Worm (Caenorhabditis elegans): ENCODE measurements around the gene srd-33.
A peak's percentile ranks its signal among the peaks of the same experiment; 100 is the strongest.

Gene srd-33

DNA sequence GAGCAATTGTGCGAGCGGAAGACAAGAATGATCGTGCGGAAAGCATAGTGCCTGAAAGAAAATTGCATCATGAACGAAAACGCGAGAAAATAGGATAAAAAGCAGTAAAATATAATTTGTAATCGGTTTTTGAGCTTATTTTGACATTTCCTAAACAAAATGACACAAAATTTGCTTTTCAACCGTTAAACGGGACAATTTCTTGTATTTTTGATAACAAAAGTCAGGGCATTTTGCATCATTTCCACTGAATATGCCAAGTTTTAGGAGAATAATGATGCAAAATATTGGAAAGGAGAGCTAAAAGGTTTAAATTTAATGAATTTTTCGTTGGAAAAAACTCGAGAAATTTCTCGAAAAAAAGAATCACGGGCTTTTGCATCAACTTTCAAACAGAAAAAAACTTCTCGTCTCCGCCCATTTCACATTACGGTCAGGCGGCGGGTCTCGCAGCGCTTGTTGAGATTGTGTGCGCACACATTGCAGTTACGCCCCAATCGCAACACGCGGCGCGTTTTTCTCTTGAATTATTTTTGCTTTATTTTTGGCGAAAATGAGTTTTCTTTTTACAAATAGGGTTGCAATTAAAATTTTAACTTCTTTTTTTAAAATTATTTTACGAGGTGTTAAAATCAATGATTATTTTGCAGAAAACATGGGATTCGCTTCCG lies 45.2 kb upstream of the srd-33 start, which contains the start of the genes hsp-6 and C37H5.5 (continued):
- TF ChIP-seq egl-43 (GFP tag; IDR thresholded peaks at IDR 0.05), result no peak
- 0 out of 2 replicates have a peak, but pooled peaks have one; percentile 36 for TF ChIP-seq vab-7 (GFP tag; IDR thresholded peaks at IDR 0.05)
- TF ChIP-seq nhr-102 (tag; optimal IDR thresholded peaks at IDR 0.05), result peak; percentile 59
- no peak for TF ChIP-seq mxl-2 (GFP tag; conservative IDR thresholded peaks at IDR 0.05)
- peak; percentile 70 for TF ChIP-seq pha-4 (GFP tag; IDR thresholded peaks at IDR 0.05)
- no peak for TF ChIP-seq pha-4 (tag; optimal IDR thresholded peaks at IDR 0.05)
- TF ChIP-seq T26A8.4 (GFP tag; IDR thresholded peaks at IDR 0.05), result peak; percentile 68
- TF ChIP-seq lsy-2 (tag; optimal IDR thresholded peaks at IDR 0.05), result peak; percentile 54 to 93
- TF ChIP-seq duxl-1 (tag; optimal IDR thresholded peaks at IDR 0.05; ENCODE audit: poor library complexity), result peak; percentile 40
- no peak for TF ChIP-seq snpc-1.2 (GFP tag; IDR thresholded peaks at IDR 0.05)
- TF ChIP-seq ctbp-1 (GFP tag; IDR thresholded peaks at IDR 0.05), result no peak
- TF ChIP-seq dmd-6 (GFP tag; IDR thresholded peaks at IDR 0.05), result peak; percentile 69
- peak; percentile 88 for TF ChIP-seq nhr-6 (tag; optimal IDR thresholded peaks at IDR 0.05)
- no peak for TF ChIP-seq lim-7 (GFP tag; IDR thresholded peaks at IDR 0.05)
- TF ChIP-seq pqm-1 (tag; optimal IDR thresholded peaks at IDR 0.05), result no peak
- TF ChIP-seq tra-1 (GFP tag; IDR thresholded peaks at IDR 0.05), result no peak
- no peak for TF ChIP-seq ztf-11 (tag; optimal IDR thresholded peaks at IDR 0.05)
- TF ChIP-seq ceh-44 (GFP tag; IDR thresholded peaks at IDR 0.05), result peak; percentile 23; the same call in 1 of the 2 replicates
- no peak for TF ChIP-seq ceh-82 (tag; optimal IDR thresholded peaks at IDR 0.05)
- TF ChIP-seq nhr-48 (tag; optimal IDR thresholded peaks at IDR 0.05), result peak; percentile 50
- TF ChIP-seq nhr-42 (GFP tag; IDR thresholded peaks at IDR 0.05), result peak; percentile 64; the same call in 1 of the 2 replicates
- TF ChIP-seq ama-1 (optimal IDR thresholded peaks at IDR 0.05), result peak; percentile 26
- TF ChIP-seq spr-1 (tag; optimal IDR thresholded peaks at IDR 0.05), result peak; percentile 70
- TF ChIP-seq zag-1 (tag; optimal IDR thresholded peaks at IDR 0.05), result no peak
- no peak for TF ChIP-seq set-16 (GFP tag; IDR thresholded peaks at IDR 0.05)
- peak; percentile 76 for TF ChIP-seq hmg-1.1 (GFP tag; IDR thresholded peaks at IDR 0.05)
- TF ChIP-seq cey-2 (tag; optimal IDR thresholded peaks at IDR 0.05; ENCODE audit: borderline replicate concordance, insufficient read depth), result no peak
- TF ChIP-seq fos-1 (tag; optimal IDR thresholded peaks at IDR 0.05), result no peak
- TF ChIP-seq mes-2 (tag; optimal IDR thresholded peaks at IDR 0.05; ENCODE audit: poor library complexity, severe bottlenecking), result peak; percentile 92
- peak; percentile 59; the same call in 1 of the 2 replicates for TF ChIP-seq arid-1 (GFP tag; conservative IDR thresholded peaks at IDR 0.05)
- peak; percentile 99 for TF ChIP-seq hlh-30 (tag; optimal IDR thresholded peaks at IDR 0.05; ENCODE audit: insufficient read depth)
- TF ChIP-seq ceh-20 (GFP tag; IDR thresholded peaks at IDR 0.05), result peak; percentile 66; the same call in 1 of the 2 replicates
- TF ChIP-seq madf-5 (GFP tag; IDR thresholded peaks at IDR 0.05), result no peak
- TF ChIP-seq madf-9 (GFP tag; conservative IDR thresholded peaks at IDR 0.05), result 0 out of 2 replicates have a peak, but pooled peaks have one; percentile 25
- TF ChIP-seq lin-13 (GFP tag; optimal IDR thresholded peaks at IDR 0.05), result peak; percentile 86
- peak in 1 of 2 experiments; percentile 78 for TF ChIP-seq mdl-1 (tag; optimal IDR thresholded peaks at IDR 0.05)
- peak; percentile 78 for TF ChIP-seq nhr-28 (tag; optimal IDR thresholded peaks at IDR 0.05)
- peak; percentile 69 for TF ChIP-seq dpl-1 (GFP tag; optimal IDR thresholded peaks at IDR 0.05)
- peak; percentile 36 for TF ChIP-seq F49E8.2 (tag; optimal IDR thresholded peaks at IDR 0.05; ENCODE audit: borderline replicate concordance)
- peak; percentile 79 for TF ChIP-seq nhr-77 (tag; optimal IDR thresholded peaks at IDR 0.05)
- no peak for TF ChIP-seq dmd-9 (GFP tag; IDR thresholded peaks at IDR 0.05)
- TF ChIP-seq php-3 (GFP tag; IDR thresholded peaks at IDR 0.05), result 0 out of 2 replicates have a peak, but pooled peaks have one; percentile 29
- TF ChIP-seq hif-1 (tag; optimal IDR thresholded peaks at IDR 0.05), result peak in 1 of 2 experiments; percentile 76
- peak; percentile 92 for TF ChIP-seq mep-1 (tag; optimal IDR thresholded peaks at IDR 0.05)
- no peak for TF ChIP-seq F26F4.8 (GFP tag; conservative IDR thresholded peaks at IDR 0.05)
- TF ChIP-seq daf-8 (GFP tag; IDR thresholded peaks at IDR 0.05), result no peak
- TF ChIP-seq lir-3 (tag; optimal IDR thresholded peaks at IDR 0.05), result no peak
- TF ChIP-seq dve-1 (tag; optimal IDR thresholded peaks at IDR 0.05; ENCODE audit: insufficient read depth), result peak; percentile 92
- peak; percentile 27 for TF ChIP-seq ztf-7 (tag; optimal IDR thresholded peaks at IDR 0.05)

Data from whole organism, L4 larva.